Fruit fly (Drosophila melanogaster) whole organism, wandering third instar larva: ENCODE data around the gene mus302.

Experiments used
- Hnf4 ChIP-seq: fragments of 200-800 bp; sonication (Bioruptor generic); optimal IDR thresholded peaks from 2 replicates; lab custom pipeline; 2016; ENCODE audit warnings: missing biosample characterization, mild to moderate bottlenecking, missing genetic modification characterization
- Myc ChIP-seq: fragments of >200 bp; optimal IDR thresholded peaks from 2 replicates; lab custom pipeline; 2017
- OdsH ChIP-seq: fragments of 200-800 bp; sonication (Bioruptor generic); optimal IDR thresholded peaks from 2 replicates; lab custom pipeline; 2016; ENCODE audit warnings: missing biosample characterization, mild to moderate bottlenecking, missing genetic modification characterization
- dl ChIP-seq, 2 experiments: fragments of 175-275, 200-275 bp in 1 of 2; fragments of 200-275 bp in 1 of 2; sonication (Bioruptor generic); optimal IDR thresholded peaks; lab custom pipeline; 2018; ENCODE audit warnings: mild to moderate bottlenecking in 2 of 2, missing biosample characterization in 2 of 2, missing genetic modification characterization in 2 of 2, moderate library complexity in 2 of 2; ENCODE audit not compliant: partially characterized antibody in 2 of 2, insufficient read depth in 1 of 2
- dsf ChIP-seq: sonication (Bioruptor generic); optimal IDR thresholded peaks from 2 replicates; lab custom pipeline; 2016; ENCODE audit warnings: missing biosample characterization, missing genetic modification characterization, borderline replicate concordance
- ey ChIP-seq: fragments of 200-800 bp; sonication (Bioruptor generic); optimal IDR thresholded peaks from 2 replicates; lab custom pipeline; 2016; ENCODE audit warnings: missing biosample characterization, missing genetic modification characterization
- fru ChIP-seq: fragments of 200-800 bp; sonication (Bioruptor generic); optimal IDR thresholded peaks from 3 replicates; lab custom pipeline; 2016; ENCODE audit warnings: missing biosample characterization, mild to moderate bottlenecking, missing genetic modification characterization
- h ChIP-seq: fragments of 200-800 bp; sonication (Bioruptor generic); optimal IDR thresholded peaks from 3 replicates; lab custom pipeline; 2016; ENCODE audit warnings: missing biosample characterization, mild to moderate bottlenecking, missing genetic modification characterization
- jim ChIP-seq: fragments of 175-275, 200-325 bp; sonication (Bioruptor generic); optimal IDR thresholded peaks from 2 replicates; lab custom pipeline; 2016; ENCODE audit warnings: missing biosample characterization, mild to moderate bottlenecking, missing genetic modification characterization
- pan ChIP-seq: fragments of >200 bp; optimal IDR thresholded peaks from 2 replicates; lab custom pipeline; 2017
- rgr ChIP-seq: fragments of 200-800 bp; sonication (Bioruptor generic); optimal IDR thresholded peaks from 3 replicates; lab custom pipeline; 2016; ENCODE audit warnings: missing biosample characterization, mild to moderate bottlenecking, missing genetic modification characterization
- usp ChIP-seq: fragments of >200 bp; optimal IDR thresholded peaks from 2 replicates; lab custom pipeline; 2017; ENCODE audit warnings: missing biosample characterization, missing genetic modification characterization

DNA sequence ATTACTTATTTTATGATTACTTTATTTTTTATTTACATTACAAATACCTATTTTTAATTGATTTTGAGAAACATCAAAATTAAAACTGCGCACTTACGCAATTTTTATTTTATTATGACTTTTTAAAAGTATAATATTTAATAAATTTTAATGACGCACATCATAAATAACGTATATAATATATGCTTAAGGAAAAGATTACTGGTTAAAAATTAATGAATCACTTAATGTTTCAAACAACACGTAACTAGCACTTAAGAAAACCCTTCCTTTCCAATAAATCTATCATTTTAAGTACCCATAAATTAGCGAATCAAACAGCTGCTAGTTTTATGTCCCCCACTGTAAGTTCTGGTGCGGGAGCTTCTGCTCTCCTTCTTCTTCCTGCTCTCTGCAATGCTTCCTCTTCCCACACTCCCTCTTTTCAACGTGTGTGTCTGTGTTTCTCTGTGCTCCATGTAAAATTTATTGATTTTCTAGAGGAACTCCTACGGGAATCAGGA, 27.3 kb upstream of the mus302 start:
- TF ChIP-seq pan (lab: Kevin White, UChicago) (no peak), usp (GFP tag; lab: Kevin White, UChicago) (no peak), ey (GFP tag; lab: Kevin White, UChicago) (peak; percentile 27), dsf (GFP tag; lab: Kevin White, UChicago) (no peak), Myc (no peak), h (GFP tag; lab: Kevin White, UChicago) (peak; percentile 50), fru (GFP tag; lab: Kevin White, UChicago) (peak; percentile 45), OdsH (GFP tag; lab: Kevin White, UChicago) (peak; percentile 56), jim (GFP tag; lab: Kevin White, UChicago) (no peak), Hnf4 (GFP tag; lab: Kevin White, UChicago) (peak; percentile 19), rgr (GFP tag; lab: Kevin White, UChicago) (peak; percentile 66), dl (GFP tag; optimal IDR thresholded peaks at IDR 0.05; lab: Kevin White, UChicago; ENCODE audit: insufficient read depth in 1 of 2, partially characterized antibody in 2 of 2) (no peak)
